Worm (Caenorhabditis elegans) whole organism, late embryonic: Measurements from ENCODE around the gene xnd-1.

Experiments
- F13H6.1 ChIP-seq: sonication (generic microtip); optimal IDR thresholded peaks from 2 replicates; lab custom pipeline; 2016; ENCODE audit warnings: missing genetic modification characterization, missing compliant biosample characterization
- ama-1 ChIP-seq: fragments of 150-350 bp; optimal IDR thresholded peaks from 2 replicates; lab custom pipeline; 2014
- ceh-19 ChIP-seq: fragments of 200-800 bp; sonication (Bioruptor generic); optimal IDR thresholded peaks from 2 replicates; lab custom pipeline; 2018; ENCODE audit warnings: mild to moderate bottlenecking, missing genetic modification characterization, missing compliant biosample characterization
- dmd-4 ChIP-seq: sonication (generic microtip); optimal IDR thresholded peaks from 2 replicates; lab custom pipeline; 2016; ENCODE audit warnings: borderline replicate concordance, missing genetic modification characterization, missing compliant biosample characterization
- ets-4 ChIP-seq: sonication (generic microtip); optimal IDR thresholded peaks from 2 replicates; lab custom pipeline; 2016; ENCODE audit warnings: missing genetic modification characterization, missing compliant biosample characterization
- eyg-1 ChIP-seq: sonication (generic microtip); optimal IDR thresholded peaks from 2 replicates; lab custom pipeline; 2016; ENCODE audit warnings: missing genotype, missing genetic modification characterization, missing compliant biosample characterization
- nhr-11 ChIP-seq: fragments of 150-350 bp; optimal IDR thresholded peaks from 2 replicates; lab custom pipeline; 2014; ENCODE audit warnings: missing biosample characterization, missing genetic modification characterization
- pha-4 ChIP-seq: fragments of 150-350 bp; optimal IDR thresholded peaks from 2 replicates; lab custom pipeline; 2018; ENCODE audit warnings: missing biosample characterization, missing genetic modification reagents, missing genetic modification characterization
- ttx-3 ChIP-seq: sonication (generic microtip); optimal IDR thresholded peaks from 2 replicates; lab custom pipeline; 2016; ENCODE audit warnings: missing genetic modification reagents, missing genetic modification characterization, missing compliant biosample characterization

- TF ChIP-seq dmd-4 (no peak), pha-4 (no peak), ttx-3 (tag; lab: Kevin White, UChicago) (no peak), ets-4 (no peak), ama-1 (no peak), ceh-19 (GFP tag; lab: Kevin White, UChicago) (no peak), nhr-11 (tag; lab: Kevin White, UChicago) (no peak), eyg-1 (tag; lab: Kevin White, UChicago) (no peak), F13H6.1 (no peak)
These were observed at the start of gene xnd-1 for ce11 chrIII:5604080-5604479.
